Worm (Caenorhabditis elegans) whole organism, L4 larva: ENCODE results near the gene D1086.5.
A peak's percentile ranks its signal among the peaks of the same experiment; 100 is the strongest.

ENCODE experiments used
- F26F4.8 ChIP-seq: fragments of 200-800 bp; sonication (Bioruptor generic); conservative IDR thresholded peaks from 2 replicates; pipeline ENCODE4 v1.3.6; 2022; ENCODE audit warnings: missing genetic modification characterization, missing compliant biosample characterization
- F44E2.7 ChIP-seq: fragments of 200-800 bp; sonication (Bioruptor generic); IDR thresholded peaks from 2 replicates; pipeline ENCODE4 v2.1.2; 2022; ENCODE audit warnings: missing genetic modification characterization, missing compliant biosample characterization
- F49E8.2 ChIP-seq: sonication (generic microtip); optimal IDR thresholded peaks from 2 replicates; lab custom pipeline; 2016; ENCODE audit warnings: missing compliant biosample characterization, mild to moderate bottlenecking, missing genetic modification characterization, borderline replicate concordance
- R02D3.7 ChIP-seq: fragments of 150-350 bp; sonication (generic microtip); optimal IDR thresholded peaks from 3 replicates; lab custom pipeline; 2014; ENCODE audit warnings: missing biosample characterization, missing genetic modification characterization
- T26A8.4 ChIP-seq: fragments of 200-800 bp; sonication (Bioruptor generic); IDR thresholded peaks from 2 replicates; pipeline ENCODE4 v1.3.6; 2022; ENCODE audit warnings: missing genetic modification characterization, missing compliant biosample characterization
- Y105C5A.15 ChIP-seq: fragments of 200-800 bp; sonication (Bioruptor generic); IDR thresholded peaks from 2 replicates; pipeline ENCODE4 v1.3.6; 2022; ENCODE audit warnings: missing genetic modification characterization, missing compliant biosample characterization
- Y5F2A.4 ChIP-seq: fragments of 200-800 bp; sonication (Bioruptor generic); optimal IDR thresholded peaks from 2 replicates; lab custom pipeline; 2018; ENCODE audit warnings: mild to moderate bottlenecking, missing genetic modification characterization, missing compliant biosample characterization
- Y75B8A.6 ChIP-seq: fragments of 200-800 bp; sonication (Bioruptor generic); IDR thresholded peaks from 2 replicates; pipeline ENCODE4 v1.3.6; 2022; ENCODE audit warnings: missing genetic modification reagents, missing genetic modification characterization, missing compliant biosample characterization
- ZK546.5 ChIP-seq, 2 experiments: sonication (generic microtip); optimal IDR thresholded peaks; 2 replicates each; lab custom pipeline; 2017; ENCODE audit warnings: missing biosample characterization in 2 of 2, missing genetic modification characterization in 2 of 2
- aha-1 ChIP-seq: fragments of 150-350 bp; peaks from one replicate; lab custom pipeline; 2014; ENCODE audit warnings: missing biosample characterization, missing genetic modification characterization
- attf-4 ChIP-seq: sonication (generic microtip); optimal IDR thresholded peaks from 3 replicates; lab custom pipeline; 2017; ENCODE audit warnings: missing biosample characterization, missing genetic modification characterization
- ceh-20 ChIP-seq: fragments of 200-800 bp; sonication (Bioruptor generic); IDR thresholded peaks from 2 replicates; pipeline ENCODE4 v1.3.6; 2022; ENCODE audit warnings: missing genetic modification reagents, missing genetic modification characterization, missing compliant biosample characterization
- ceh-32 ChIP-seq: sonication (generic microtip); optimal IDR thresholded peaks from 2 replicates; lab custom pipeline; 2016; ENCODE audit warnings: mild to moderate bottlenecking, missing genetic modification characterization, missing compliant biosample characterization; ENCODE audit not compliant: poor library complexity
- ces-1 ChIP-seq: fragments of 150-350 bp; sonication (generic microtip); optimal IDR thresholded peaks from 4 replicates; lab custom pipeline; 2014; ENCODE audit warnings: missing biosample characterization, missing genetic modification reagents, missing genetic modification characterization
- ctbp-1 ChIP-seq: fragments of 200-800 bp; sonication (Bioruptor generic); IDR thresholded peaks from 2 replicates; pipeline ENCODE4 v1.3.6; 2022; ENCODE audit warnings: missing genetic modification reagents, missing genetic modification characterization, missing compliant biosample characterization
- daf-16 ChIP-seq, 3 experiments: sonication (generic microtip); optimal IDR thresholded peaks; 2 replicates each; lab custom pipeline; 2016 to 2017; ENCODE audit warnings: missing genetic modification characterization in 3 of 3, missing genetic modification reagents in 3 of 3, mild to moderate bottlenecking in 2 of 3, missing compliant biosample characterization in 2 of 3, missing biosample characterization in 1 of 3, moderate library complexity in 1 of 3
- dpl-1 ChIP-seq: fragments of 150-350 bp; optimal IDR thresholded peaks from 2 replicates; lab custom pipeline; 2014; ENCODE audit warnings: missing biosample characterization, missing genetic modification reagents, missing genetic modification characterization
- duxl-1 ChIP-seq: sonication (generic microtip); optimal IDR thresholded peaks from 2 replicates; lab custom pipeline; 2016; ENCODE audit warnings: mild to moderate bottlenecking, missing genetic modification characterization, moderate library complexity, missing compliant biosample characterization; ENCODE audit not compliant: poor library complexity
- egl-27 ChIP-seq: sonication (generic microtip); optimal IDR thresholded peaks from 3 replicates; lab custom pipeline; 2017; ENCODE audit warnings: missing biosample characterization, missing genetic modification reagents, missing genetic modification characterization
- egl-43 ChIP-seq: fragments of 200-800 bp; sonication (Bioruptor generic); IDR thresholded peaks from 2 replicates; pipeline ENCODE4 v1.3.6; 2022; ENCODE audit warnings: missing genetic modification reagents, missing genetic modification characterization, missing compliant biosample characterization
- fkh-10 ChIP-seq: fragments of 150-350 bp; optimal IDR thresholded peaks from 2 replicates; lab custom pipeline; 2014; ENCODE audit warnings: missing biosample characterization, missing genetic modification reagents, missing genetic modification characterization
- hlh-30 ChIP-seq: sonication (generic microtip); optimal IDR thresholded peaks from 2 replicates; lab custom pipeline; 2017; ENCODE audit warnings: antibody characterized with exemption, mild to moderate bottlenecking, missing genetic modification characterization, missing compliant biosample characterization; ENCODE audit not compliant: insufficient read depth
- jun-1 ChIP-seq: fragments of 150-350 bp; optimal IDR thresholded peaks from 2 replicates; lab custom pipeline; 2014; ENCODE audit warnings: missing biosample characterization, missing genetic modification reagents, missing genetic modification characterization
- lin-1 ChIP-seq: fragments of 200-800 bp; sonication (Bioruptor generic); IDR thresholded peaks from 2 replicates; pipeline ENCODE4 v1.3.6; 2022; ENCODE audit warnings: missing genetic modification reagents, missing genetic modification characterization, missing compliant biosample characterization
- lin-15B ChIP-seq: fragments of 150-350 bp; sonication (generic microtip); optimal IDR thresholded peaks from 3 replicates; lab custom pipeline; 2014; ENCODE audit warnings: missing biosample characterization, missing genetic modification characterization
- lin-39 ChIP-seq: fragments of 150-350 bp; optimal IDR thresholded peaks from 2 replicates; lab custom pipeline; 2014; ENCODE audit warnings: missing biosample characterization, missing genetic modification reagents, missing genetic modification characterization
- mdt-29 ChIP-seq: fragments of 200-800 bp; sonication (Bioruptor generic); IDR thresholded peaks from 2 replicates; pipeline ENCODE4 v1.3.6; 2022; ENCODE audit warnings: missing genetic modification reagents, missing genetic modification characterization, missing compliant biosample characterization
- mep-1 ChIP-seq: fragments of 150-350 bp; sonication (generic microtip); optimal IDR thresholded peaks from 3 replicates; lab custom pipeline; 2014; ENCODE audit warnings: missing biosample characterization, missing genetic modification characterization
- mes-2 ChIP-seq: sonication (generic microtip); optimal IDR thresholded peaks from 2 replicates; lab custom pipeline; 2016; ENCODE audit warnings: missing genotype, mild to moderate bottlenecking, missing genetic modification characterization, missing compliant biosample characterization; ENCODE audit not compliant: poor library complexity, severe bottlenecking
- nhr-11 ChIP-seq: fragments of 150-350 bp; optimal IDR thresholded peaks from 2 replicates; lab custom pipeline; 2014; ENCODE audit warnings: missing biosample characterization, missing genetic modification characterization
- nhr-237 ChIP-seq: sonication (generic microtip); optimal IDR thresholded peaks from 2 replicates; lab custom pipeline; 2017; ENCODE audit warnings: missing biosample characterization, missing genetic modification characterization
- nhr-76 ChIP-seq: fragments of 150-350 bp; optimal IDR thresholded peaks from 2 replicates; lab custom pipeline; 2014; ENCODE audit warnings: missing biosample characterization, missing genetic modification characterization
- pha-4 ChIP-seq, 2 experiments: fragments of 150-350 bp in 1 of 2; fragments of 200-800 bp in 1 of 2; sonication (Bioruptor generic) in 1 of 2; IDR thresholded peaks in 1 of 2; optimal IDR thresholded peaks in 1 of 2; 2 replicates each; pipeline versions ENCODE4 v1.3.6 to Lab custom; 2014 to 2022; ENCODE audit warnings: missing genetic modification characterization in 2 of 2, missing genetic modification reagents in 2 of 2, missing biosample characterization in 1 of 2, missing compliant biosample characterization in 1 of 2
- php-3 ChIP-seq: fragments of 200-800 bp; sonication (Bioruptor generic); IDR thresholded peaks from 2 replicates; pipeline ENCODE4 v1.3.6; 2022; ENCODE audit warnings: missing genetic modification reagents, missing genetic modification characterization, missing compliant biosample characterization
- snpc-1.2 ChIP-seq: fragments of 200-800 bp; sonication (Bioruptor generic); IDR thresholded peaks from 2 replicates; pipeline ENCODE4 v1.3.6; 2022; ENCODE audit warnings: missing genetic modification reagents, missing genetic modification characterization, missing compliant biosample characterization
- unc-130 ChIP-seq: sonication (generic microtip); optimal IDR thresholded peaks from 2 replicates; lab custom pipeline; 2016; ENCODE audit warnings: missing genetic modification reagents, missing genetic modification characterization, missing compliant biosample characterization
- unc-62 ChIP-seq, 3 experiments: fragments of 150-350 bp in 1 of 3; sonication (generic microtip); optimal IDR thresholded peaks in 2 of 3; peaks in 1 of 3; 1 replicate in 1 of 3; 2 replicates in 2 of 3; lab custom pipeline; 2014 to 2017; ENCODE audit warnings: missing biosample characterization in 3 of 3, missing genetic modification characterization in 3 of 3, missing genetic modification reagents in 3 of 3, missing genotype in 1 of 3
- zag-1 ChIP-seq: fragments of 150-350 bp; optimal IDR thresholded peaks from 2 replicates; lab custom pipeline; 2014; ENCODE audit warnings: missing biosample characterization, missing genetic modification characterization

The D1086.5 gene

DNA sequence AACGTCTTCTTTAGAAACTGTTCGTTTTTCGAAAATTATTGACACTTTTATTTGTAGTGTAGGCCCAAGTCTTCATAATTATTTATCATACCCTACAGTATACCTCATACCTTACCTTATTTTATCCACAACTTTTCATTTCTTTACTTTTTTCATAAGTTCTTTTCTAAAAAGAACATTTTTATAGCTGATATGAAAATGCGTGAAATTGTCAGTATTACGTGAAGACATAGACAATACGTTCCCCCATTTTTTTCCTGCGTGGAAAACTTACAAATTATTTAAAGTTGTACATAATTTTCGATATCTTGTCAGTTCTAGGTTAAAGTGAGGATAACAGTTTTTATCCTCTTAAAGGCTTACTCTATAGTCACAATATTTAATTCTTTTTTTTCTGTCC is 20.3 kb downstream of the D1086.5 start:
- peak in 1 of 2 experiments; percentile 90 for TF ChIP-seq unc-62 (GFP tag; optimal IDR thresholded peaks at IDR 0.05 in 1 of 2; lab: Kevin White, UChicago)
- no peak for TF ChIP-seq unc-62 (tag; optimal IDR thresholded peaks at IDR 0.05; lab: Kevin White, UChicago)
- TF ChIP-seq Y5F2A.4: no peak
- TF ChIP-seq attf-4 (tag; lab: Kevin White, UChicago): no peak
- no peak for TF ChIP-seq nhr-237
- TF ChIP-seq mep-1 (tag; lab: Kevin White, UChicago): no peak

DNA sequence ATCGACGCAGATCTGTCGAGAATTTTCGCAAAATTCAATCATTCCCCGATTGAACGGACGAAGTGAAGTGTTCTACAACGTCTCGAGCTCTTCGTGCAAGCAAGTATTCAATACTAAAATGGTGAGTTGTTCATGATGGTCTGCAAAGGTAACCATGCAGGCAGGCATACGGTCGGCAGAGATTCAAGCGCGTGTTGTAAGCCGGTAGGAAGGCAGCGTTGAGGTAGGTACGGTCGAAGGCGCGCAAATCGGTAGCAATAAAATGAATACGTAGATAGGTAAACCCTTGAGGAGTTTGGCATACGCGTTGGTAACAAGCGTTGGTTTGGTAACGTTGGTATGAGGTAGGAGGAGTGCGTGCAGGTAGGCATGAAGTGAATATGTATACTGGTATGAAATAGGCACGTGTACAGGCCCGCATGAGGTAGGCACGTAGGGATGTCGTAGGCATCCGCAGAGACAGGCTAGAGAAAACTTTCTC is 22.3 kb downstream of the D1086.5 start, which contains the start of gene D1086.17:
Gene D1086.17, plus strand, starts transcription at position 51 of the 481 bp plus-strand sequence.
- TF ChIP-seq daf-16 (GFP tag; optimal IDR thresholded peaks at IDR 0.05; lab: Kevin White, UChicago) (no peak), daf-16 (tag; optimal IDR thresholded peaks at IDR 0.05; lab: Kevin White, UChicago) (no peak), aha-1 (peak; percentile 92), T26A8.4 (no peak), F26F4.8 (no peak), F49E8.2 (tag; lab: Kevin White, UChicago) (no peak), egl-27 (tag; lab: Kevin White, UChicago) (no peak), ces-1 (no peak)

DNA sequence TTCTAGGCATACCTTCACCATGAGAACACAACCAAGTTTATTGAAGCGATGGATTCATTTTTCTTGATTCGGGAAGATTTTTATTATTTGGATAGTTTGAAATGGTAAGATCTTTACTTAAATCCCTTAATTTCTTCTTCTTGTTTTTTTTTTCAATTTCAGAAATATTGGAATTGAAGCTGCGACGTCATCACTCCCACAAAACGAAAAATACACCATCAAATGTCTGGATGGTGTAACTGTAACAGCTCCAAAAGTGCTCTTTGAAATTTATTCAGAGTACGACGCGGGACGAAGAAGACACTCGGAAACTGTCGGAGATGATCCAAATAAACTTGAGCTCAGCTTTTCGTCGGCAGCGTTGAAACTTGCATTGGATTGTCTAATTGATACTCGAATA is 25.7 kb downstream of the D1086.5 start, which contains the start of gene D1086.21:
Gene D1086.21, plus strand, starts transcription at position 301 of the 400 bp plus-strand sequence.
- no peak for TF ChIP-seq Y75B8A.6
- no peak for TF ChIP-seq lin-1 (GFP tag; lab: Robert Waterston, UW)
- TF ChIP-seq pha-4 (GFP tag; IDR thresholded peaks at IDR 0.05; lab: Robert Waterston, UW): no peak
- TF ChIP-seq pha-4 (tag; optimal IDR thresholded peaks at IDR 0.05; lab: Kevin White, UChicago): no peak
- TF ChIP-seq mdt-29 (GFP tag; lab: Robert Waterston, UW): no peak
- no peak for TF ChIP-seq php-3
- no peak for TF ChIP-seq nhr-11 (tag; lab: Kevin White, UChicago)
- TF ChIP-seq dpl-1 (GFP tag; lab: Kevin White, UChicago): no peak
- TF ChIP-seq jun-1 (tag; lab: Kevin White, UChicago): no peak
- no peak for TF ChIP-seq ceh-32
- no peak for TF ChIP-seq hlh-30 (tag; lab: Kevin White, UChicago)
- TF ChIP-seq ctbp-1 (GFP tag; lab: Robert Waterston, UW): no peak
- TF ChIP-seq egl-43 (GFP tag; lab: Robert Waterston, UW): no peak
- no peak for TF ChIP-seq lin-39 (tag; lab: Kevin White, UChicago)
- no peak for TF ChIP-seq ceh-20 (GFP tag; lab: Robert Waterston, UW)
- TF ChIP-seq unc-130 (GFP tag; lab: Kevin White, UChicago): no peak
- TF ChIP-seq zag-1: no peak

DNA sequence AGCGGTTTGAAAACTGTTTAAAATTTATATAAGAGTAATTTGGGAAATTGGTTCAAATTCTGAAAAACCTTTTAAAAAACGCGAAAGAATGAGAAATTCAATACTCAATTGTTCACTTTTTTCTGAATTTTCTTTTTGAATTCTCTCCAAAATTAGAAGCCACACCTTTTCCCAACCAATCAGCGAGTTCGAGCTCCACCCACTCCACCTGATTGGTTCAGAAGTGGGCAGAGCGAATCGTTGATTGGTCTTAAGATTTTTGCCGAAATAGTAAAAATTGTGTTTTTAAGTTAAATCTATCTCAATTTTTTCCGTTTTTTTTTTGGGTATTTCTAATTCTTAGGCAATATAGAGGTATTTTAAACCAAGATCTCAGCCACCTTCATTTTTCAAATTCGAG is 26.2 kb downstream of the D1086.5 start:
- no peak for TF ChIP-seq nhr-76 (tag; lab: Kevin White, UChicago)
- no peak for TF ChIP-seq mdt-29 (GFP tag; lab: Robert Waterston, UW)
- TF ChIP-seq F44E2.7: no peak
- TF ChIP-seq duxl-1 (tag; lab: Kevin White, UChicago): no peak
- no peak for TF ChIP-seq mes-2 (tag; lab: Kevin White, UChicago)
- no peak for TF ChIP-seq hlh-30 (tag; lab: Kevin White, UChicago)
- TF ChIP-seq zag-1: no peak
- TF ChIP-seq Y105C5A.15 (GFP tag; lab: Robert Waterston, UW): no peak
- no peak for TF ChIP-seq jun-1 (tag; lab: Kevin White, UChicago)
- TF ChIP-seq R02D3.7: no peak
- no peak for TF ChIP-seq lin-15B (tag; lab: Kevin White, UChicago)
- TF ChIP-seq nhr-11 (tag; lab: Kevin White, UChicago): no peak
- no peak for TF ChIP-seq ZK546.5 (tag; optimal IDR thresholded peaks at IDR 0.05; lab: Kevin White, UChicago)
- TF ChIP-seq fkh-10 (GFP tag; lab: Kevin White, UChicago): no peak
- no peak for TF ChIP-seq snpc-1.2 (GFP tag; lab: Robert Waterston, UW)
